Fruit fly (Drosophila melanogaster) whole organism, embryonic: ENCODE measurements around the gene Tsp68C.
A peak's percentile ranks its signal among the peaks of the same experiment; 100 is the strongest.

Source experiments
- Atf6 ChIP-seq: fragments of 200-800 bp; sonication (Bioruptor generic); IDR thresholded peaks from 2 replicates; pipeline ENCODE4 v1.3.6; 2022; ENCODE audit warnings: missing biosample characterization, missing genetic modification characterization
- CG10267 ChIP-seq: fragments of 200-800 bp; sonication (Bioruptor generic); optimal IDR thresholded peaks from 2 replicates; lab custom pipeline; 2018; ENCODE audit warnings: missing biosample characterization, mild to moderate bottlenecking, missing genetic modification characterization, moderate library complexity
- CG14860 ChIP-seq: fragments of 200-800 bp; sonication (Bioruptor generic); IDR thresholded peaks from 3 replicates; pipeline ENCODE4 v1.3.6; 2022; ENCODE audit warnings: missing biosample characterization, missing genetic modification characterization; ENCODE audit not compliant: partially characterized antibody
- CG17328 ChIP-seq: fragments of 200-800 bp; sonication (Bioruptor generic); IDR thresholded peaks from 2 replicates; pipeline ENCODE4 v1.3.6; 2022; ENCODE audit warnings: missing biosample characterization, missing genetic modification characterization
- CG17359 ChIP-seq: fragments of 200-800 bp; sonication (Bioruptor generic); optimal IDR thresholded peaks from 3 replicates; lab custom pipeline; 2018; ENCODE audit warnings: missing biosample characterization, mild to moderate bottlenecking, missing genetic modification characterization, moderate library complexity
- CG17912 ChIP-seq: fragments of 200-800 bp; sonication (Bioruptor generic); optimal IDR thresholded peaks from 2 replicates; lab custom pipeline; 2018; ENCODE audit warnings: missing biosample characterization, mild to moderate bottlenecking, missing genetic modification characterization
- CG18599 ChIP-seq: fragments of 200-800 bp; sonication (Bioruptor generic); optimal IDR thresholded peaks from 3 replicates; lab custom pipeline; 2017; ENCODE audit warnings: missing biosample characterization, missing genetic modification characterization, mild to moderate bottlenecking, moderate library complexity, missing genetic modification reagents
- CG2199 ChIP-seq: fragments of 200-800 bp; sonication (Bioruptor generic); IDR thresholded peaks from 3 replicates; pipeline ENCODE4 v1.3.6; 2022; ENCODE audit warnings: missing biosample characterization, missing genetic modification characterization
- CG32767 ChIP-seq: fragments of 200-800 bp; sonication (Bioruptor generic); IDR thresholded peaks from 2 replicates; pipeline ENCODE4 v1.3.6; 2022; ENCODE audit warnings: missing biosample characterization, missing genetic modification characterization
- CG3281 ChIP-seq: fragments of 200-800 bp; sonication (Bioruptor generic); optimal IDR thresholded peaks from 3 replicates; lab custom pipeline; 2017; ENCODE audit warnings: missing biosample characterization, mild to moderate bottlenecking, missing genetic modification characterization
- CG3407 ChIP-seq: fragments of 200-800 bp; sonication (Bioruptor generic); optimal IDR thresholded peaks from 2 replicates; lab custom pipeline; 2018; ENCODE audit warnings: missing biosample characterization, mild to moderate bottlenecking, missing genetic modification characterization
- CG4404 ChIP-seq: fragments of 200-800 bp; sonication (Bioruptor generic); IDR thresholded peaks from 2 replicates; pipeline ENCODE4 v1.3.6; 2022; ENCODE audit warnings: missing biosample characterization, missing genetic modification characterization
- CG4617 ChIP-seq: fragments of 200-800 bp; sonication (Bioruptor generic); optimal IDR thresholded peaks from 3 replicates; lab custom pipeline; 2016; ENCODE audit warnings: missing biosample characterization, missing genetic modification characterization, borderline replicate concordance
- CG6813 ChIP-seq: fragments of 200-800 bp; sonication (Bioruptor generic); optimal IDR thresholded peaks from 2 replicates; lab custom pipeline; 2017; ENCODE audit warnings: missing biosample characterization, missing genetic modification characterization, mild to moderate bottlenecking, moderate library complexity, missing genetic modification reagents
- CG9437 ChIP-seq: fragments of 200-800 bp; sonication (Bioruptor generic); optimal IDR thresholded peaks from 2 replicates; lab custom pipeline; 2018; ENCODE audit warnings: missing biosample characterization, mild to moderate bottlenecking, missing genetic modification characterization
- CG9609 ChIP-seq: fragments of 200-800 bp; sonication (Bioruptor generic); optimal IDR thresholded peaks from 3 replicates; lab custom pipeline; 2016; ENCODE audit warnings: missing biosample characterization, missing genetic modification characterization
- CHES-1-like ChIP-seq: fragments of 200-800 bp; sonication (Bioruptor generic); optimal IDR thresholded peaks from 2 replicates; lab custom pipeline; 2016; ENCODE audit warnings: missing biosample characterization, missing genetic modification characterization
- D ChIP-seq, 2 experiments: fragments of 200-800 bp in 1 of 2; fragments of >200 bp in 1 of 2; sonication (Bioruptor generic) in 1 of 2; optimal IDR thresholded peaks; 2 replicates in 1 of 2; 3 replicates in 1 of 2; lab custom pipeline; 2017; ENCODE audit warnings: mild to moderate bottlenecking in 1 of 2, missing biosample characterization in 1 of 2, missing genetic modification characterization in 1 of 2, missing genetic modification reagents in 1 of 2
- D19B ChIP-seq: fragments of 200-800 bp; sonication (Bioruptor generic); optimal IDR thresholded peaks from 2 replicates; lab custom pipeline; 2017; ENCODE audit warnings: missing biosample characterization, mild to moderate bottlenecking, missing genetic modification characterization
- Dll ChIP-seq: fragments of 200-800 bp; sonication (Bioruptor generic); IDR thresholded peaks from 4 replicates; pipeline ENCODE4 v1.3.6; 2022; ENCODE audit warnings: missing biosample characterization, missing genetic modification characterization; ENCODE audit not compliant: partially characterized antibody
- E2f1 ChIP-seq: fragments of 200-800 bp; sonication (Bioruptor generic); IDR thresholded peaks from 2 replicates; pipeline ENCODE4 v1.3.6; 2022; ENCODE audit warnings: missing biosample characterization, missing genetic modification characterization
- H2.0 ChIP-seq: fragments of 200-800 bp; sonication (Bioruptor generic); IDR thresholded peaks from 2 replicates; pipeline ENCODE4 v1.3.6; 2022; ENCODE audit warnings: missing biosample characterization, missing genetic modification characterization
- Hr78 ChIP-seq, 2 experiments: fragments of 200-800 bp in 1 of 2; fragments of >200 bp in 1 of 2; sonication (Bioruptor generic) in 1 of 2; optimal IDR thresholded peaks; 2 replicates each; lab custom pipeline; 2017 to 2019; ENCODE audit warnings: missing biosample characterization in 2 of 2, missing genetic modification characterization in 2 of 2, mild to moderate bottlenecking in 1 of 2, moderate library complexity in 1 of 2
- MTF-1 ChIP-seq: fragments of 200-800 bp; sonication (Bioruptor generic); optimal IDR thresholded peaks from 2 replicates; lab custom pipeline; 2018; ENCODE audit warnings: missing biosample characterization, mild to moderate bottlenecking, missing genetic modification characterization, borderline replicate concordance
- NC2β ChIP-seq: fragments of 200-800 bp; sonication (Bioruptor generic); optimal IDR thresholded peaks from 2 replicates; lab custom pipeline; 2016; ENCODE audit warnings: missing biosample characterization, missing genetic modification characterization
- Pdp1 ChIP-seq, 2 experiments: fragments of 200-800 bp; sonication (Bioruptor generic); optimal IDR thresholded peaks; 3 replicates each; lab custom pipeline; 2016; ENCODE audit warnings: missing biosample characterization in 2 of 2, missing genetic modification characterization in 2 of 2, mild to moderate bottlenecking in 1 of 2, moderate library complexity in 1 of 2
- Sin3A ChIP-seq: fragments of >200 bp; optimal IDR thresholded peaks from 2 replicates; lab custom pipeline; 2018
- Spps ChIP-seq: fragments of 200-800 bp; sonication (Bioruptor generic); optimal IDR thresholded peaks from 2 replicates; lab custom pipeline; 2018; ENCODE audit warnings: missing biosample characterization, mild to moderate bottlenecking, missing genetic modification characterization
- Trl ChIP-seq, 3 experiments: fragments of >200 bp in 2 of 3; fragments of 200-800 bp in 1 of 3; sonication (Bioruptor generic) in 1 of 3; optimal IDR thresholded peaks; 2 replicates in 1 of 3; 3 replicates in 2 of 3; lab custom pipeline; 2016 to 2017; ENCODE audit warnings: missing biosample characterization in 1 of 3, missing genetic modification characterization in 1 of 3
- Xrp1 ChIP-seq: fragments of 200-800 bp; sonication (Bioruptor generic); IDR thresholded peaks from 2 replicates; pipeline ENCODE4 v1.3.6; 2022; ENCODE audit warnings: missing biosample characterization, missing genetic modification characterization
- abd-A ChIP-seq: fragments of 200-800 bp; sonication (Bioruptor generic); optimal IDR thresholded peaks from 3 replicates; lab custom pipeline; 2019; ENCODE audit warnings: missing biosample characterization, mild to moderate bottlenecking, missing genetic modification characterization, moderate library complexity
- aop ChIP-seq: fragments of 200-800 bp; sonication (Bioruptor generic); IDR thresholded peaks from 2 replicates; pipeline ENCODE4 v1.3.6; 2022; ENCODE audit warnings: missing biosample characterization, missing genetic modification characterization
- ara ChIP-seq: fragments of 200-800 bp; sonication (Bioruptor generic); IDR thresholded peaks from 2 replicates; pipeline ENCODE4 v1.3.6; 2022; ENCODE audit warnings: missing biosample characterization, missing genetic modification characterization
- bcd ChIP-seq: fragments of 200-800 bp; sonication (Bioruptor generic); optimal IDR thresholded peaks from 2 replicates; lab custom pipeline; 2017; ENCODE audit warnings: missing biosample characterization, mild to moderate bottlenecking, missing genetic modification characterization
- ci ChIP-seq: fragments of 200-800 bp; sonication (Bioruptor generic); IDR thresholded peaks from 3 replicates; pipeline ENCODE4 v1.3.6; 2022; ENCODE audit warnings: missing biosample characterization, missing genetic modification characterization
- dpn ChIP-seq, 2 experiments: fragments of 200-800 bp; sonication (Bioruptor generic); optimal IDR thresholded peaks; 3 replicates each; lab custom pipeline; 2016; ENCODE audit warnings: missing biosample characterization in 2 of 2, missing genetic modification characterization in 2 of 2
- eyg ChIP-seq: fragments of 200-800 bp; sonication (Bioruptor generic); optimal IDR thresholded peaks from 3 replicates; lab custom pipeline; 2016; ENCODE audit warnings: missing biosample characterization, missing genetic modification characterization
- fd102C ChIP-seq: fragments of 200-800 bp; sonication (Bioruptor generic); optimal IDR thresholded peaks from 2 replicates; lab custom pipeline; 2018; ENCODE audit warnings: missing biosample characterization, mild to moderate bottlenecking, missing genetic modification characterization, moderate library complexity
- fd96Cb ChIP-seq: fragments of 200-800 bp; sonication (Bioruptor generic); optimal IDR thresholded peaks from 2 replicates; lab custom pipeline; 2018; ENCODE audit warnings: missing biosample characterization, mild to moderate bottlenecking, missing genetic modification characterization, moderate library complexity
- fru ChIP-seq: fragments of >200 bp; optimal IDR thresholded peaks from 2 replicates; lab custom pipeline; 2017
- gem ChIP-seq: fragments of 200-800 bp; sonication (Bioruptor generic); optimal IDR thresholded peaks from 2 replicates; lab custom pipeline; 2019; ENCODE audit warnings: missing biosample characterization, mild to moderate bottlenecking, missing genetic modification characterization, moderate library complexity
- grn ChIP-seq: fragments of 200-800 bp; sonication (Bioruptor generic); optimal IDR thresholded peaks from 3 replicates; lab custom pipeline; 2017; ENCODE audit warnings: missing biosample characterization, missing genetic modification characterization
- klu ChIP-seq: fragments of 200-800 bp; sonication (Bioruptor generic); IDR thresholded peaks from 2 replicates; pipeline ENCODE4 v1.3.6; 2022; ENCODE audit warnings: missing biosample characterization, missing genetic modification characterization
- lola ChIP-seq, 3 experiments: fragments of >200 bp in 2 of 3; fragments of 200-800 bp in 1 of 3; sonication (Bioruptor generic) in 1 of 3; optimal IDR thresholded peaks; 2 replicates each; lab custom pipeline; 2017 to 2019; ENCODE audit warnings: missing biosample characterization in 3 of 3, missing genetic modification characterization in 3 of 3, mild to moderate bottlenecking in 1 of 3, moderate library complexity in 1 of 3
- nerfin-2 ChIP-seq: fragments of 200-800 bp; sonication (Bioruptor generic); IDR thresholded peaks from 2 replicates; pipeline ENCODE4 v1.3.6; 2022; ENCODE audit warnings: missing biosample characterization, missing genetic modification characterization; ENCODE audit not compliant: partially characterized antibody
- onecut ChIP-seq: fragments of 200-800 bp; sonication (Bioruptor generic); IDR thresholded peaks from 2 replicates; pipeline ENCODE4 v1.3.6; 2022; ENCODE audit warnings: missing biosample characterization, missing genetic modification characterization
- peb ChIP-seq: fragments of 200-800 bp; sonication (Bioruptor generic); IDR thresholded peaks from 2 replicates; pipeline ENCODE4 v1.3.6; 2022; ENCODE audit warnings: missing biosample characterization, missing genetic modification characterization
- sr ChIP-seq: fragments of 200-800 bp; sonication (Bioruptor generic); IDR thresholded peaks from 3 replicates; pipeline ENCODE4 v1.3.6; 2022; ENCODE audit warnings: missing biosample characterization, missing genetic modification characterization
- tgo ChIP-seq: fragments of 200-800 bp; sonication (Bioruptor generic); IDR thresholded peaks from 3 replicates; pipeline ENCODE4 v1.3.6; 2022; ENCODE audit warnings: missing biosample characterization, missing genetic modification characterization
- wor ChIP-seq: fragments of 200-800 bp; sonication (Bioruptor generic); IDR thresholded peaks from 2 replicates; pipeline ENCODE4 v1.3.6; 2022; ENCODE audit warnings: missing biosample characterization, missing genetic modification characterization

Tsp68C gene

DNA sequence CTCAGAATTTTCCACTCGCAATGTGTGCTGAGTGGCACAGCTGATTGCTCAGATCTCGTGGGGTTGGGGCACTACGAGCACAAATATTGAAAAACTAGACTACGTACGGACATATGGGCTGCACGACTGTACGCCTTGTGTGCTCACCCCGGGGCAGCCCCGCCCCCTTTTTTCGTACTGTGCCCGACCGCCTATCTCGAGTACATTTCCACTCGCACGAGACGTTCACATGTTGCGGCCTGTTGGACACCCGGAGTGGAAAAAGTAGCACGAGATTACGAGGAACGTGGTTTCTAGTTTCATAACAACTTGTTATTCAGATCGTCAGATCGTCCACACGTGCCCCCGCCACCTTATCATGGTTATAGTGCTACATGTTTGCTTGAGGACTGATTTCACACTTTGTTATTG, 19.9 kb downstream of the Tsp68C start (continued):
- TF ChIP-seq CG4617 (no peak), klu (GFP tag; lab: Robert Waterston, UW) (no peak), ci (GFP tag; lab: Robert Waterston, UW) (peak; percentile 59; the same call in 2 of the 3 replicates), D (optimal IDR thresholded peaks at IDR 0.05; lab: Kevin White, UChicago) (peak; percentile 50), D (GFP tag; optimal IDR thresholded peaks at IDR 0.05; lab: Kevin White, UChicago) (no peak), MTF-1 (GFP tag; lab: Kevin White, UChicago) (peak; percentile 22), peb (GFP tag; lab: Robert Waterston, UW) (no peak), nerfin-2 (GFP tag; lab: Robert Waterston, UW) (no peak), NC2β (no peak), E2f1 (GFP tag; lab: Robert Waterston, UW) (no peak), D19B (GFP tag; lab: Kevin White, UChicago) (no peak), CG3407 (GFP tag; lab: Kevin White, UChicago) (no peak), CG17328 (0 out of 2 replicates have a peak, but pooled peaks have one; percentile 13), eyg (GFP tag; lab: Kevin White, UChicago) (no peak), CHES-1-like (no peak), gem (tag; lab: Kevin White, UChicago) (no peak), wor (GFP tag; lab: Robert Waterston, UW) (no peak), onecut (GFP tag; lab: Robert Waterston, UW) (0 out of 2 replicates have a peak, but pooled peaks have one; percentile 3), fru (no peak), fd102C (GFP tag; lab: Kevin White, UChicago) (no peak), aop (GFP tag; lab: Robert Waterston, UW) (no peak), Trl (optimal IDR thresholded peaks at IDR 0.05; lab: Kevin White, UChicago) (no peak), Trl (GFP tag; optimal IDR thresholded peaks at IDR 0.05; lab: Kevin White, UChicago) (no peak), CG10267 (tag; lab: Kevin White, UChicago) (no peak), bcd (GFP tag; lab: Kevin White, UChicago) (no peak), CG2199 (GFP tag; lab: Robert Waterston, UW) (0 out of 3 replicates have a peak, but pooled peaks have one; percentile 62), CG3281 (GFP tag; lab: Kevin White, UChicago) (no peak), Pdp1 (GFP tag; optimal IDR thresholded peaks at IDR 0.05; lab: Kevin White, UChicago) (peak in 1 of 2 experiments; percentile 97), H2.0 (GFP tag; lab: Robert Waterston, UW) (no peak), CG18599 (GFP tag; lab: Kevin White, UChicago) (peak; percentile 8), lola (GFP tag; optimal IDR thresholded peaks at IDR 0.05; lab: Kevin White, UChicago) (no peak), sr (GFP tag; lab: Robert Waterston, UW) (no peak), grn (GFP tag; lab: Kevin White, UChicago) (peak; percentile 78), Atf6 (no peak), CG32767 (no peak), CG14860 (no peak), CG17359 (no peak), ara (GFP tag; lab: Robert Waterston, UW) (no peak), abd-A (tag; lab: Kevin White, UChicago) (no peak), Xrp1 (GFP tag; lab: Robert Waterston, UW) (0 out of 2 replicates have a peak, but pooled peaks have one; percentile 19), CG6813 (GFP tag; lab: Kevin White, UChicago) (peak; percentile 8), Hr78 (GFP tag; optimal IDR thresholded peaks at IDR 0.05; lab: Kevin White, UChicago) (peak in 1 of 2 experiments; percentile 44), Dll (GFP tag; lab: Robert Waterston, UW) (no peak), dpn (GFP tag; optimal IDR thresholded peaks at IDR 0.05; lab: Kevin White, UChicago) (no peak), CG9609 (GFP tag; lab: Kevin White, UChicago) (no peak), CG9437 (GFP tag; lab: Kevin White, UChicago) (no peak), CG4404 (GFP tag; lab: Robert Waterston, UW) (no peak), fd96Cb (no peak), tgo (GFP tag; lab: Robert Waterston, UW) (no peak), Sin3A (no peak), Spps (tag; lab: Kevin White, UChicago) (no peak), CG17912 (GFP tag; lab: Kevin White, UChicago) (no peak)
